Fruit fly (Drosophila melanogaster) S2 (cell line): ENCODE data around the gene Ant2.
A peak's percentile ranks its signal among the peaks of the same experiment; 100 is the strongest.

Source experiments
- CG8478 ChIP-seq: fragments of >200 bp; optimal IDR thresholded peaks from 2 replicates; lab custom pipeline; 2018
- CTCF ChIP-seq, 2 experiments: fragments of >200 bp; optimal IDR thresholded peaks; 2 replicates each; lab custom pipeline; 2018

The Ant2 gene

DNA sequence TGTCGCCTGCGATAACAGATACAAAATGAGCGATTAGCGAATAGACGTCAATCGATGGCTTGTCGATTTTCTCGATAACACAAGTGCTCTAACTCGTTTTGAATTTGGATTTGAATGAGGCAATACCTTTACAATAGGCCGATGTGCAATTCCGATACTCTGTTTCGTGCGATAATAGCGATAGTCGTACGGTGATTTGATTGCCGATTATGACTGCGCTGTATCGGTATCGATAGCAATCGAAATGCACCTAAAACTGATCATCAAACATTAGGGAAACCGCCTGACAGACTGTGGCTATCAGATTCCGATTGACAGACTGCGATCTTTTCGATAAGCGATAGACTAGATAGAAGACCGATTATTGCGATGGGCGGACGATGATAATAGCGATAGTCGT, 34.9 kb downstream of the Ant2 start:
- no peak for TF ChIP-seq CG8478 (lab: Kevin White, UChicago)
- TF ChIP-seq CTCF (optimal IDR thresholded peaks at IDR 0.05; lab: Kevin White, UChicago), result no peak

DNA sequence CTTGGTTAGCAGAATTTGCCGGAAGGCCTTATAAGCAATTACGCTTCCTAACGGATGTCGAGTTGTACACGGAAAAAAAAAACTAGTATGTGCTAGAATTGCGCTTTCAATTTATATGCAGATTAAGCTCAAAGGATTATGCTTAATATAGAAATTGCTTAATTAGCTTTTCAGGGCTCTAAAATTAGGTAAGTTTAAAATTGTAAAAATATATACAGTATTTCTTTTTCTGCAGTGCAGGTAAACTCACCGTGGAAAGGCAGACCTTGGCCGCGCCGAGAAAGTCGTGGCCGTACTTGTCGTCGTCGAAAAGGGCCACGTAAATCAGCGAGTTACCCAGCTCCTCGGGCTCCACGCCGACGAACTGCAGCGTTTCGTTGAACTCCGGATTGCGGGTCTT, 36.0 kb downstream of the Ant2 start:
- no peak for TF ChIP-seq CTCF (optimal IDR thresholded peaks at IDR 0.05; lab: Kevin White, UChicago)
- TF ChIP-seq CG8478 (lab: Kevin White, UChicago), result no peak

DNA sequence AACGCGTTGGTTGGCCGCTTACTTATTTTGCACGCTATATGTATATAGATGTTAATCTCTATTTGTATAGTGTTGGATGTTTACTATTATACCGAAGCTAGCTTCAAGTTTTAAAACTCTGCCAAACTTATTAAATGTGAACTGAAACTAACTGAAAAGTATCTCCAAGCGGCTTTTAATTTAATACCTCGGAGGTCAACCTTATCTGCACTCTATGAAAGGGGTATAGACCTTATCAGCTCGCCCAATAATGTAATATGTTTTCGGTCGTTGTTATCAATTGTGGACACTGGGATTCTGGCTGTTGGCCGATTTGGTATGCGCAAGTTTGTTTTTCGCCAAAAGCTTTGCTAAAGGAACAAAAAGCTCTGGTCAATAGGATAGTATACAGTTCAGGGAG, 38.1 kb downstream of the Ant2 start:
- TF ChIP-seq CG8478 (lab: Kevin White, UChicago) (no peak), CTCF (optimal IDR thresholded peaks at IDR 0.05; lab: Kevin White, UChicago) (no peak)

DNA sequence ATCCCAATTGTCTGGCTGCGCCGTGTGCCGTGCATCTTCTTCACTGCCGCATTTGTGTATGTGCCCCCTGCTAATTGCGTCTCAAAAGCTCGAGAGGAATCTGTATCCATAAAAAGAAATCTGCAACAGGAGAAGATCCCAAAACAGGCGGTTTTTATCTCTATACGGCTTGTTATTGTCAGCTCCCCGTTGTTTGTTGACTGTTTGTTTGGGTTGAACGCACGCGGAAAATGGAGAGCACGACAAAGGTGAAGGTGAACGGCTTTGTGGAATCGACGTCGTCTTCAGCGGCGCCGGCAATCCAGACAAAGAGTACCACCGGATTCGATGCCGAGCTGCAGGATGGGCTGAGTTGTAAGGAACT, 41.1 kb downstream of the Ant2 start:
- TF ChIP-seq CG8478 (lab: Kevin White, UChicago) (no peak), CTCF (optimal IDR thresholded peaks at IDR 0.05; lab: Kevin White, UChicago) (no peak)

DNA sequence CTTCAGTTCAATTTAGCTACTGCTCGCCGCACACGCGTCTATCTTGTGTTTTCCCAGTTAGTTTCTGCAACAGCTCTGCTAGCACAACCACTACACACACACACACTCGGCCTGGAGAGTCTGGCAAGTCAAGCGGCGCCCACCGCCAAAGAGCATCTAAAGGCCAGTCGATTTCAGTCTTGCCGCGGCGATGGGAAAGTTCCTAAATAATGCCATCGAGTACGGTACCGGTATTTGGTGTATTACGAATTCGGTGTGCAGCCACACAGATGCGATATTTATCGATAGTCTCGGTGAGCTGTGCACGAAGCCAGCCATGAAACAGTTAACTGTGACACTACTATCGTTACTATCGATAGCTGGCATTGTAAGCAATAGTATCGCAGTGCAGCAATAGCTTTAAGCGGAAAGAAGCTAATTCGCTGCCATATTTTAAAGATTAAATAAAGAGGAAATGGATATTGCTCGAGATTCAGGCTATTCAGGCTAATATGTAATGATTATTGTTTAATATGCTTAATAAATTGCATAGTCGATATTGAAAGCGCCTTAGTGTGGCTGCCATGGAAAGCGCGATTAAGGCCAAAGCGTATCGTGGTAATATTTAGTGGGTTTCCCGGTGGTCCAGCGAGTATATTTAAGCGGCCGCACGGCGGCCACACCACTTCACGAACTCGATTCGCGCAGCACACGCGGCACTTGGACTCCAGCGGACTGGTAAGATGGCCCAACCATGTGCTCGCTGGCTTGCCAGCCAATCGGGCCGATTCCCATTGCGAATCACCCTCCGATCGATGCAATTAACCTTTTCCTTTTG, 41.7 kb downstream of the Ant2 start, which contains the start of gene stx:
Gene stx (minus strand): TSS at position 171 of the 817 bp plus-strand sequence.
- TF ChIP-seq CG8478 (lab: Kevin White, UChicago) (no peak), CTCF (optimal IDR thresholded peaks at IDR 0.05; lab: Kevin White, UChicago) (peak in 1 of 2 experiments; percentile 28)

DNA sequence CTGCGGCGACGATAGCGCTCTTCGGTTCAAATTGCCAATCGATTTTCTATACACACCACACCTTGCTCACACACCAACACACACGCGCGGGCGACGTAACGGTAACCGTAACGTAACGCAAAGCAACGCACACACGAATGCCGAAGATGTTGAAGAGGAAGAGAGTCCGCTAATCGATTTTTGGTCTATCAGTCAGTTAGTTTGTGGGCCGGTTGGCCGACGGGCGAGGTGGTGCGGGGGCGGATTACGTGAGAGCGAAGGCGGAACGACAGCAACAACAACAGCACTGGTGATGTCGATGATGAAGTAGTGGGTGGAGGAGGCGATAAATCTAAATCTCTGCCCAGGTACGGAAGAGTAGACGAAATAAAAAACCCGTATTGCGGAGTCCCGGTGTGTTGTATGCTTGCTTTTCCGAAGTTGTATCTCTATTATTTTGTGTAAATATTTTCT, 42.4 kb downstream of the Ant2 start, which contains the start of gene ras:
Gene ras (plus strand): TSS at position 188 of the 453 bp plus-strand sequence.
- no peak for TF ChIP-seq CTCF (optimal IDR thresholded peaks at IDR 0.05; lab: Kevin White, UChicago)
- TF ChIP-seq CG8478 (lab: Kevin White, UChicago), result no peak

DNA sequence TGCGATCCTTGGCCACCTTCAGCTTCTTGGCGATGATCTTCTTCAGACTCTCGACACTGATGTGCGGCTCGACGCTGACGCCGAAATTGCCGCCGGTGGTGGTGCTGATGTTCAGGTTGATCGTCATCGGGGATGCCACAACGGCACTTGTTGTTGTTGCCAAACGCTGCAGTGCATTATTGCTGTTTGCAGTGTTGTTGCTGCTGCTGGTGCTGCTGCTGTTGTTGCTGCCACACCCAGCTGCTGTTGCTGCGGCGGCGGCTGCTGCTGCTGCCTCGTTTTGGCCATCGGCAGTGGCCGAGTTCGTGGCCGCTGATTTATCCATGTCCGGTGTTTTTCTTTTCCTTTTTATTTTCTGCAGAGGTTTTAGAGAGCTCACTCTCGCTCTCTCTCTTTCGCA, 42.9 kb downstream of the Ant2 start:
- TF ChIP-seq CTCF (optimal IDR thresholded peaks at IDR 0.05; lab: Kevin White, UChicago) (no peak), CG8478 (lab: Kevin White, UChicago) (no peak)

DNA sequence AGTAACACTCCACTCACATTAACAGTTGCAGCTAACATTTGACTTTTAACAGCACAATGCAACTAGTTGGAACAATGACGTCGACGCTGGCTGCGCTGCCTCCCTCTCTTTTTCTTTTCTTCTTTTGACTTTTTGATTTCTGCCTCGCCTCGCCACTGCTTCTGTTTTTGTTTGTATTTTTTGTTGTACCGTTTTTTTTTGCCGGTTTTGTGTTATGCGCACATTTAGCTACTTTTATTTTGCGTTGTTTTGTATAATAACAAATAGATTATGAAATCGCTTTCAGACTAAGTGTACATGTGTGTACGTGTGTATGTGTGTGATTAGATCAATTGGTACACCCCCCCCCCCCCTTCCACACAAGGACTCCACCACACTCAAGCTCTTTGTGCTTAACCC, 44.1 kb downstream of the Ant2 start:
- TF ChIP-seq CG8478 (lab: Kevin White, UChicago), result no peak

DNA sequence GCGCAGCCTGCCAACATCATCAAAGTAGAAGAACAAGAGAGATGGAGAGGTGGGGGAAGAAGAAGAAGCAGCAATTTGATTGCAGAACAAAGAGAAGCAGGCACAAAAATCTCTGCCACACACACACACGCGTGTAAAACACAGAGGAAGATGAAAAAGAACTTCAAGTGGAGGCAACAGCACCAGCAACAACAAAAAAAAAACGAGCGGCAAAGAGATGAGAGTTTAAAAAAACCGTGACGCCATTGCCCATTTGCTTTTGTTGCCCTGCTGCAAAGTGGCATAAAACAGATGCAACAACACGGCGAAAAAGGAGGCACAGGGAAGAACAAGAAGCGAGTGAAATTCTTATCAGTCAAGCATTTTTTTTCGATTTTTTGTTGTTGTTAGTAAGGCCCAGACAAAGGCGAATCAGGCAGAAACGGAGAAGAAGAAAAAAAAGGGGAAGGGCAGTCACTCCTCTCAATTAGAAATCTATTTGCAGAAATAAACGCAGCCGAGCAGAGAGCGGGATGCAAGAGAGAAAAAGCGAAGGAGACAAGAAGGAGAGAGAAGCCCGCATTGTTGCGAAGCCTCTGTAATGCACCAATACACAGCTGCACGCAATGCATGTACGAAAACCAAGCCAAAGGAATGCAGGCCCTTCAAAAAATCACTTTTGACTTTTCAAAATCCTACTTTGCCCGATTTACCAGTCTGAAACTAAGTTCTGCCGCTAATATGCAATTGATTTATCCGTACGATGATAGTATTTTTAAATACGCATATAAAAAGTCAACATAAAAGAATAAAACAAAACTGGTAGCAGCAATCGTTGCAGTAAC, 44.7 kb downstream of the Ant2 start:
- no peak for TF ChIP-seq CTCF (optimal IDR thresholded peaks at IDR 0.05; lab: Kevin White, UChicago)
- no peak for TF ChIP-seq CG8478 (lab: Kevin White, UChicago)

DNA sequence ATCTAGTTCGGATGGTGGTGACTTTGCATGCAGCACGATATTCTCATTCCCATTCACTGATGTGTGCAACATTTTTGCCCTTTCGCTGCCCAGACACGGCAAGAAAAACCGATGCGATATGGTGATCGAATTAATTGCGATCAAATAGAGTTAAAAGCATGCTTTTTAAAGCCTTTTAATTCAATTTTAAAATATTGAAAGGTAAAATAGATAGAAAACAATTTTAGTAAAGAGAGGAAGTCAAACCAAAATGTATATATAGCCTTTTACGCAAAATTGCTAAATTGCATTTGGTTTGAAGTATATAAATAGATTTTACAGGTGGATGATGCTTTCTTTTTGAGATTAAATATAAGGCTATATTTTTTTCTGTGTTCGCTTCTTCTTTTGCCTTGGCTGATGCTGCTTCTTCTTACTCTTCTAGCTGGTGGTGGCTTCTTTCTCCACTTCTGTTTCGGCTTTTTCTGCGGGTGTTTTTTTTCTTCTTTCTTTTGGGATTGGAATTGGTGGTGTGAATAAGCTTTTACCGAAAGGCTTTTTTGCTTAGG, 45.7 kb downstream of the Ant2 start:
- no peak for TF ChIP-seq CG8478 (lab: Kevin White, UChicago)
- TF ChIP-seq CTCF (optimal IDR thresholded peaks at IDR 0.05; lab: Kevin White, UChicago), result no peak

DNA sequence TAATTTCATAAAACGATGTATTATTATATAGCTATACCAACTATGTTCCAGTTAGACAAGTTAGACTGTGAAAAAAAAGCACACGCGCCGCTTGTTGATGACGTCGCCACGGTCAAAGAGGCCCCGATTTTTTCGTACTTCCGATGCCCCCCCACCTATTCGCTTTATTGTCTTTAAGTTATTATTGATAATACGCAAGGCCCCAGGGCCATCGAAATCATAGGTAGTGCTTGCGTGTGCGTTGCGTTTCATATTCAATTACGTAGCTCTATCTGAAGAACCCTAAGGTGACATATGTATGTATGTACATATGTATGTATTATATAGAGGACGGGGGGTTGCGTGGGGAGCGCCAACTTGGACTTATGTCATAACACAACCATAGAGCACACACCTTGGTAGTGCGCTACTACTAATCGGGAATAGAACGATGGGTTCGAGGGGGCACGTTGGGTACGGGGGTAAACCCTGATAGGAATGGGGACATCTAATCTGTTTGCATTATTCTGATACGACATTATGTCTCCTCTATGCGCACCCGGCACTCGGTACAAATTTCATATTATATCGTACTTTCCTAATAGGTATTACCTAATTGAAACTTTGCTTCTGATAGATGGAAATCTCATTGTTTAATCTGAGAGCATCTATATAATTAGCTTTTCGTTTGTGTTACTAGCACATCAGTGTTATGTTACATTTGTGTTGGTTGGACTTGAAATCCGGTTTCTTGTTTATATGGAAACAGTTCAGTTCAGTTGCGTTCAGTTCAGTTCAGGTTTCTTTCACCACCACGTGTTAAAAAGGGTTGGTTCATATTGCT, 46.9 kb downstream of the Ant2 start:
- TF ChIP-seq CG8478 (lab: Kevin White, UChicago) (no peak), CTCF (optimal IDR thresholded peaks at IDR 0.05; lab: Kevin White, UChicago) (no peak)

DNA sequence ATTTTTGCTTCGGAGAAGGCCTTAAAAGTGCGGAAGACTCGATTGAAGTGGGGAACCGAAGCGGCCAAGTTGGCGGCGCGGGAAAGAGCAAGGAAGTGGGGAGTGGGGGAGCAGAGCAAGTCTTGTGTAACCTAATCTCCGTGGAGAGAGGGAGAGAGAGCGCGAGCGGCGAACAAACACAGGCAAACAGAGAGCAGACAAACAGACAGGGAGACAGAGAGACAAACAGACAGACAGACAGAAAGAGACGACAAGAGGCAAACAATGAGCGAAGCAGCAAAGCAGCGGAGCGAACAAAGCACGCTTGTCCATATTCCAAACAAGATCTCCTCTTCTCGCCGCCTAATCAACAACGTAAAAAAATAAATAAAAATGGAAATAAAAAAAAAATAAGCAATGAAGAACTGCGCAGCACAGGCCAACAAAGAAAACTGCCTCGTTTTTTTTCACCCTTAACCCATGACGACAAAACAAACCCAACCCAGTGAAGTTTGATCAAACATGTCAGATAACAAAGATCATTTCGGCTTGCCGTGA, 47.8 kb downstream of the Ant2 start:
- TF ChIP-seq CG8478 (lab: Kevin White, UChicago), result no peak
- no peak for TF ChIP-seq CTCF (optimal IDR thresholded peaks at IDR 0.05; lab: Kevin White, UChicago)

DNA sequence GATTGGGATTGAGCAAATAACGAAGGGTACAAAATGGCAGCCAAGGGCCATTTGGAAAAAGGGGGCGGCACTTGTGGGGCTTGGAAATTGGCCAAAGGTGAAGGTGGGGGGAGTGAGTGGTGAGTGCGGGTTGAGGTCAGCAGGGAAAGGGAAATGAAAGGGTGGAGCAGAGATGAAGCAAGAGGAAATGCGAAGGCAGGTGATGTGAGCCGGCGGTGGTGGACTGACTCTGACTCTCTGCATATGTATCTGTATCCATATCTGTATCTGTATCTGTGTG, 48.6 kb downstream of the Ant2 start:
- TF ChIP-seq CTCF (optimal IDR thresholded peaks at IDR 0.05; lab: Kevin White, UChicago), result no peak
- TF ChIP-seq CG8478 (lab: Kevin White, UChicago), result no peak
